Fruit fly (Drosophila melanogaster): ENCODE data around the gene Mrp4.

Gene Mrp4

DNA sequence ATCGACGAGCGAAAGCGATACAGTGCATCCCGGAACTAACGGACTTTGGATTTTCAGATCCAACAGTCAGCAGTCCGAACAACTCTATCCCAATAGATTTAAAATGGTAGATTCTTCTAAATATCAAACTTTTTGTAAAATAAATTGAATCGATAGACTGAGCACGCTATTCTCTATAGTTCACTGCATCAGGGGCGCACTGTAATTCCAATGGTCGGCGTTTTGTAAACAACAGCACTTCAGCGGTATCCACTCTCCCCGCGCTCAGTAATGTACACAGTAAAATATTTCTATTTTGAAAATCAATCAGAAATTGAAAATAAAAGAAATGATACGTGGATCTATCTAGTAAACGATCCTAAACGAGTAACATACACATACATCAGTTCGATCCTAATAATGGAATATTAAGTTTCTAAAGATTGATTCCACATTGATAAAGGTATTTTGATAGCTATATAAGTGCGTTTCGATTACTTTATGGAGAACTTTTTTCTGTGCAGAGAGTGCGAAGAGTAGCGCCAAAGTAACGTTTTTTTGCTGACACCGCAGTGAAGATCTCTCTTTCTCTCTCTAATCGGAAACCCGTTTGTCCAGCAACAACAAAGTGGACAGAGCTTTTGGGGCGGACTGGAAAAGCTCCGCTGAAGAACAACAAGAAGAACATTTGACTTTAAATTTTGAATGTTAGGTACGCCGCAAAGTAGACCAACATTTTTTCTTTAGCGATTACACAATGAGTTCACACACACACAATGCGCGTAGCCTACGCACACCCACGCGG, 6.5 kb upstream of the Mrp4 start (continued):
- peak; percentile 81 for TF ChIP-seq CG10209 (GFP tag; optimal IDR thresholded peaks at IDR 0.05)
- peak; percentile 97 for TF ChIP-seq dysf (GFP tag; IDR thresholded peaks at IDR 0.05)
- no peak for TF ChIP-seq unc-4 (GFP tag; IDR thresholded peaks at IDR 0.05; ENCODE audit: partially characterized antibody)
- TF ChIP-seq Sin3A (optimal IDR thresholded peaks at IDR 0.05): no peak
- TF ChIP-seq tup (GFP tag; optimal IDR thresholded peaks at IDR 0.05): peak; percentile 78
- TF ChIP-seq D19A (tag; optimal IDR thresholded peaks at IDR 0.05): peak; percentile 89
- TF ChIP-seq CTCF (GFP tag; optimal IDR thresholded peaks at IDR 0.05): peak; percentile 39
- TF ChIP-seq lab (GFP tag; optimal IDR thresholded peaks at IDR 0.05): peak; percentile 94
- TF ChIP-seq al (GFP tag; IDR thresholded peaks at IDR 0.05): peak; percentile 92
- peak; percentile 91 for TF ChIP-seq Taf1 (GFP tag; IDR thresholded peaks at IDR 0.05)
- peak; percentile 61 for TF ChIP-seq abd-A (tag; optimal IDR thresholded peaks at IDR 0.05)
- TF ChIP-seq hkb (optimal IDR thresholded peaks at IDR 0.05): no peak
- peak; percentile 95 for TF ChIP-seq hkb (GFP tag; IDR thresholded peaks at IDR 0.05)
- peak; percentile 88 for TF ChIP-seq so (GFP tag; IDR thresholded peaks at IDR 0.05)
- TF ChIP-seq fu2 (GFP tag; optimal IDR thresholded peaks at IDR 0.05): peak; percentile 86
- TF ChIP-seq CG18599 (GFP tag; optimal IDR thresholded peaks at IDR 0.05): peak; percentile 95
- TF ChIP-seq CG15514 (GFP tag; optimal IDR thresholded peaks at IDR 0.05): peak; percentile 80
- TF ChIP-seq crol (GFP tag; IDR thresholded peaks at IDR 0.05): peak; percentile 10; the same call in 1 of the 2 replicates
- no peak for TF ChIP-seq fru (optimal IDR thresholded peaks at IDR 0.05)
- TF ChIP-seq bigmax (GFP tag; optimal IDR thresholded peaks at IDR 0.05): no peak
- TF ChIP-seq br (optimal IDR thresholded peaks at IDR 0.05): no peak
- peak; percentile 79 for TF ChIP-seq Optix (GFP tag; IDR thresholded peaks at IDR 0.05)
- peak; percentile 76 for TF ChIP-seq fd64A (GFP tag; optimal IDR thresholded peaks at IDR 0.05)
- no peak for TF ChIP-seq usp (GFP tag; optimal IDR thresholded peaks at IDR 0.05)
- TF ChIP-seq CkIIα-i1 (GFP tag; IDR thresholded peaks at IDR 0.05): peak; percentile 56
- peak; percentile 70 for TF ChIP-seq CG7928 (GFP tag; optimal IDR thresholded peaks at IDR 0.05)
- TF ChIP-seq slp2 (GFP tag; optimal IDR thresholded peaks at IDR 0.05): peak; percentile 87
- peak; percentile 91 for TF ChIP-seq CG5245 (GFP tag; optimal IDR thresholded peaks at IDR 0.05)
- TF ChIP-seq CG6175 (GFP tag; IDR thresholded peaks at IDR 0.05): peak; percentile 85
- TF ChIP-seq CG15073 (GFP tag; optimal IDR thresholded peaks at IDR 0.05): no peak
- peak; percentile 94 for TF ChIP-seq sd (tag; optimal IDR thresholded peaks at IDR 0.05)
- peak; percentile 81 for TF ChIP-seq sug (tag; optimal IDR thresholded peaks at IDR 0.05)
- peak; percentile 69 for TF ChIP-seq dimm (GFP tag; IDR thresholded peaks at IDR 0.05)
- TF ChIP-seq CG31365 (tag; optimal IDR thresholded peaks at IDR 0.05): peak; percentile 77
- peak; percentile 92 for TF ChIP-seq CG9215 (GFP tag; IDR thresholded peaks at IDR 0.05)
- peak; percentile 95 for TF ChIP-seq zfh1 (GFP tag; IDR thresholded peaks at IDR 0.05)
- no peak for TF ChIP-seq Doc3 (GFP tag; IDR thresholded peaks at IDR 0.05; ENCODE audit: partially characterized antibody)
- peak; percentile 92 for TF ChIP-seq CG4820 (GFP tag; optimal IDR thresholded peaks at IDR 0.05)
- no peak; the same call in 1 of the 2 replicates for TF ChIP-seq Bgb (GFP tag; IDR thresholded peaks at IDR 0.05; ENCODE audit: partially characterized antibody)
- TF ChIP-seq Hr78 (GFP tag; optimal IDR thresholded peaks at IDR 0.05): peak in 1 of 2 experiments; percentile 84
- peak; percentile 84 for TF ChIP-seq esg (GFP tag; conservative IDR thresholded peaks at IDR 0.05)
- no peak for TF ChIP-seq CG7963 (GFP tag; IDR thresholded peaks at IDR 0.05; ENCODE audit: partially characterized antibody)
- peak; percentile 45 for TF ChIP-seq CG10431 (GFP tag; optimal IDR thresholded peaks at IDR 0.05)
- peak; percentile 92 for TF ChIP-seq Gug (GFP tag; IDR thresholded peaks at IDR 0.05)
- TF ChIP-seq fd3F (GFP tag; optimal IDR thresholded peaks at IDR 0.05): peak; percentile 88
- peak; percentile 56 for TF ChIP-seq psq (GFP tag; optimal IDR thresholded peaks at IDR 0.05)
- TF ChIP-seq YL-1 (GFP tag; optimal IDR thresholded peaks at IDR 0.05): peak; percentile 42
- TF ChIP-seq CG16815 (GFP tag; optimal IDR thresholded peaks at IDR 0.05): peak; percentile 74
- TF ChIP-seq pfk (GFP tag; optimal IDR thresholded peaks at IDR 0.05): peak; percentile 14
- peak; percentile 95 for TF ChIP-seq Antp (GFP tag; optimal IDR thresholded peaks at IDR 0.05)
- peak; percentile 82 for TF ChIP-seq nmo (GFP tag; optimal IDR thresholded peaks at IDR 0.05)
